Fruit fly (Drosophila melanogaster): ENCODE results near the gene CG7083.
A peak's percentile ranks its signal among the peaks of the same experiment; 100 is the strongest.

Gene CG7083

DNA sequence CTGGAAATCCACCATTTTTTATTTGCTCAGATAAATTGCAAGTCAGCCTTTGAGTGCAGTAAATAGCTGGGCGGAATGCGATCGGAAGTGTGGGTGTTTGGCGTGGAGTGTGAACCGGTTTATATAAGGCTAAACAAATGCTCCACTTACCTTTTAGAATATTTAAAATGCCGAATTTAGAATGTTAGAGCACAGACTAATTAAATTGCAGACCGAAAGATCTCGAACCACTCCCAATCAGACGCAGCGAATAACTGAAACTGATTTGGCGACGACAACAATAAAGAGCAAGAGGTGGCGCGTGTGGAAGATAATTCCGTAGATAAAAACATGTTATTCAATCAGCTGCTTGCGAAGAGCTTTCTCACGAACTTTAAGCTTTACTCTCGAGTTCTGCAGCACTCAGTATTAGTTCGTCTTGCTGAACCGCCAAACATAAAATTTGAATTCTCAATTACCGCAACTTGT is 20.1 kb downstream of the CG7083 start, which contains the start of gene Idh (continued):
- TF ChIP-seq sna (GFP tag; IDR thresholded peaks at IDR 0.05; ENCODE audit: partially characterized antibody) = peak; percentile 57; the same call in 1 of the 2 replicates
- peak; percentile 20 for TF ChIP-seq gsb-n (tag; optimal IDR thresholded peaks at IDR 0.05)
- TF ChIP-seq tna (GFP tag; IDR thresholded peaks at IDR 0.05; ENCODE audit: partially characterized antibody) = 0 out of 2 replicates have a peak, but pooled peaks have one; percentile 45
- TF ChIP-seq lilli (GFP tag; optimal IDR thresholded peaks at IDR 0.05) = peak; percentile 2
- TF ChIP-seq CG10565 (GFP tag; optimal IDR thresholded peaks at IDR 0.05) = no peak
- TF ChIP-seq Nf-YC (tag; optimal IDR thresholded peaks at IDR 0.05) = peak; percentile 49
- peak; percentile 62 for TF ChIP-seq CG3163 (GFP tag; optimal IDR thresholded peaks at IDR 0.05)
- no peak for TF ChIP-seq Gsc (GFP tag; IDR thresholded peaks at IDR 0.05)
- 0 out of 3 replicates have a peak, but pooled peaks have one; percentile 31 for TF ChIP-seq CG6791 (GFP tag; IDR thresholded peaks at IDR 0.05; ENCODE audit: partially characterized antibody)
- no peak for TF ChIP-seq trh (GFP tag; optimal IDR thresholded peaks at IDR 0.05)
- TF ChIP-seq PHDP (tag; optimal IDR thresholded peaks at IDR 0.05) = peak; percentile 51
- TF ChIP-seq CG15073 (GFP tag; optimal IDR thresholded peaks at IDR 0.05) = no peak
- TF ChIP-seq CG17359 (tag; optimal IDR thresholded peaks at IDR 0.05) = no peak
- no peak for TF ChIP-seq CG17361 (GFP tag; IDR thresholded peaks at IDR 0.05)
- TF ChIP-seq sd (tag; optimal IDR thresholded peaks at IDR 0.05) = peak; percentile 72
- no peak for TF ChIP-seq ind (GFP tag; optimal IDR thresholded peaks at IDR 0.05)
- peak; percentile 99 for TF ChIP-seq Dp (GFP tag; optimal IDR thresholded peaks at IDR 0.05)
- peak; percentile 35 for TF ChIP-seq caup (GFP tag; optimal IDR thresholded peaks at IDR 0.05; ENCODE audit: severe bottlenecking)
- TF ChIP-seq CG12299 (tag; optimal IDR thresholded peaks at IDR 0.05) = peak; percentile 5
- peak; percentile 34 for TF ChIP-seq CG15269 (tag; optimal IDR thresholded peaks at IDR 0.05)
- peak; percentile 1 for TF ChIP-seq CHES-1-like (GFP tag; optimal IDR thresholded peaks at IDR 0.05)
- TF ChIP-seq CG17385 (GFP tag; optimal IDR thresholded peaks at IDR 0.05) = peak; percentile 37
- no peak for TF ChIP-seq slou (GFP tag; optimal IDR thresholded peaks at IDR 0.05)
- peak; percentile 26 for TF ChIP-seq Myb (GFP tag; optimal IDR thresholded peaks at IDR 0.05)
- TF ChIP-seq CG2120 (GFP tag; optimal IDR thresholded peaks at IDR 0.05) = peak; percentile 23
- peak in 1 of 2 experiments; percentile 29 for TF ChIP-seq Hr51 (GFP tag; optimal IDR thresholded peaks at IDR 0.05)
- no peak for TF ChIP-seq vnd (GFP tag; IDR thresholded peaks at IDR 0.05; ENCODE audit: partially characterized antibody)
- TF ChIP-seq gro (GFP tag; optimal IDR thresholded peaks at IDR 0.05) = peak; percentile 72
- TF ChIP-seq sens-2 (GFP tag; IDR thresholded peaks at IDR 0.05) = peak; percentile 36; the same call in 1 of the 2 replicates
- peak; percentile 42 for TF ChIP-seq CG3281 (GFP tag; optimal IDR thresholded peaks at IDR 0.05)
- TF ChIP-seq sug (tag; optimal IDR thresholded peaks at IDR 0.05) = peak; percentile 31
- no peak for TF ChIP-seq dan (GFP tag; IDR thresholded peaks at IDR 0.05)
- 0 out of 2 replicates have a peak, but pooled peaks have one; percentile 17 for TF ChIP-seq CG14014 (GFP tag; IDR thresholded peaks at IDR 0.05)
- TF ChIP-seq CG10431 (GFP tag; optimal IDR thresholded peaks at IDR 0.05) = no peak
- TF ChIP-seq H15 (GFP tag; IDR thresholded peaks at IDR 0.05) = no peak
- peak; percentile 8 for TF ChIP-seq YL-1 (GFP tag; optimal IDR thresholded peaks at IDR 0.05)
- peak; percentile 32 for TF ChIP-seq CG8924 (tag; optimal IDR thresholded peaks at IDR 0.05)
- no peak for TF ChIP-seq Dek (tag; optimal IDR thresholded peaks at IDR 0.05)
- TF ChIP-seq Opbp (GFP tag; IDR thresholded peaks at IDR 0.05; ENCODE audit: partially characterized antibody) = 0 out of 3 replicates have a peak, but pooled peaks have one; percentile 29
- TF ChIP-seq lab (GFP tag; optimal IDR thresholded peaks at IDR 0.05) = peak; percentile 57
- TF ChIP-seq CG6813 (GFP tag; optimal IDR thresholded peaks at IDR 0.05) = no peak
- TF ChIP-seq B-H2 (GFP tag; optimal IDR thresholded peaks at IDR 0.05) = peak; percentile 40
- TF ChIP-seq C15 (GFP tag; IDR thresholded peaks at IDR 0.05) = no peak
- peak; percentile 76 for TF ChIP-seq abd-A (tag; optimal IDR thresholded peaks at IDR 0.05)
- no peak for TF ChIP-seq CG7372 (GFP tag; IDR thresholded peaks at IDR 0.05)
- peak; percentile 12 for TF ChIP-seq CG18599 (GFP tag; optimal IDR thresholded peaks at IDR 0.05)
- peak; percentile 100 for TF ChIP-seq E2f2 (GFP tag; IDR thresholded peaks at IDR 0.05)
- 0 out of 2 replicates have a peak, but pooled peaks have one; percentile 11 for TF ChIP-seq sob (GFP tag; IDR thresholded peaks at IDR 0.05)
- peak; percentile 63 for TF ChIP-seq HmgZ (tag; optimal IDR thresholded peaks at IDR 0.05)

All from whole organism, embryonic.